Fruit fly (Drosophila melanogaster): Measurements from ENCODE around the gene CG31344.
A peak's percentile ranks its signal among the peaks of the same experiment; 100 is the strongest.

Gene CG31344

dm6 chr3R:15242186-15243045 lies 17.3 kb upstream of the CG31344 start, which contains the start of the genes tefu and Hsc70-4:
TSS of gene tefu (minus strand) at chr3R:15242236.
TSS of gene Hsc70-4 (plus strand) at chr3R:15242687.
- no peak for TF ChIP-seq psq (optimal IDR thresholded peaks at IDR 0.05)
- no peak for TF ChIP-seq usp (GFP tag; optimal IDR thresholded peaks at IDR 0.05)
- no peak for TF ChIP-seq Dll (optimal IDR thresholded peaks at IDR 0.05)
- no peak for TF ChIP-seq EcR (GFP tag; optimal IDR thresholded peaks at IDR 0.05)
- no peak for TF ChIP-seq pan (optimal IDR thresholded peaks at IDR 0.05)
- no peak for TF ChIP-seq CG8478 (optimal IDR thresholded peaks at IDR 0.05)

- TF ChIP-seq psq (optimal IDR thresholded peaks at IDR 0.05), result no peak
- no peak for TF ChIP-seq usp (GFP tag; optimal IDR thresholded peaks at IDR 0.05)
- TF ChIP-seq pan (optimal IDR thresholded peaks at IDR 0.05), result no peak
- TF ChIP-seq Dll (optimal IDR thresholded peaks at IDR 0.05), result no peak
- TF ChIP-seq EcR (GFP tag; optimal IDR thresholded peaks at IDR 0.05), result no peak
- TF ChIP-seq CG8478 (optimal IDR thresholded peaks at IDR 0.05), result no peak
Measured at dm6 chr3R:15231635-15232138, 6.6 kb upstream of the CG31344 start.

- TF ChIP-seq EcR (GFP tag; optimal IDR thresholded peaks at IDR 0.05) (no peak), CG8478 (optimal IDR thresholded peaks at IDR 0.05) (no peak), pan (optimal IDR thresholded peaks at IDR 0.05) (no peak), usp (GFP tag; optimal IDR thresholded peaks at IDR 0.05) (no peak), Dll (optimal IDR thresholded peaks at IDR 0.05) (no peak), psq (optimal IDR thresholded peaks at IDR 0.05) (no peak)
Measured at dm6 chr3R:15230285-15230684, 5.2 kb upstream of the CG31344 start, which contains the start of gene CG34316. TSS of gene CG34316 (plus strand) at chr3R:15230585.

- TF ChIP-seq usp (GFP tag; optimal IDR thresholded peaks at IDR 0.05), result no peak
- TF ChIP-seq psq (optimal IDR thresholded peaks at IDR 0.05), result no peak
- TF ChIP-seq CG8478 (optimal IDR thresholded peaks at IDR 0.05), result no peak
- peak; percentile 98 for TF ChIP-seq pan (optimal IDR thresholded peaks at IDR 0.05)
- TF ChIP-seq Dll (optimal IDR thresholded peaks at IDR 0.05), result no peak
Measured at dm6 chr3R:15229329-15229876, 4.3 kb upstream of the CG31344 start, which contains the start of the genes Art3 and mRpS10. TSS of gene Art3 (minus strand) at chr3R:15229408. TSS of gene mRpS10 (plus strand) at chr3R:15229665.

dm6 chr3R:15222973-15223372 lies 2.2 kb downstream of the CG31344 start, which contains the start of gene Polr2G:
TSS of gene Polr2G (minus strand) at chr3R:15223180.
- TF ChIP-seq pan (optimal IDR thresholded peaks at IDR 0.05) (no peak), Dll (optimal IDR thresholded peaks at IDR 0.05) (no peak), psq (optimal IDR thresholded peaks at IDR 0.05) (no peak), EcR (GFP tag; optimal IDR thresholded peaks at IDR 0.05) (no peak), CG8478 (optimal IDR thresholded peaks at IDR 0.05) (no peak), usp (GFP tag; optimal IDR thresholded peaks at IDR 0.05) (no peak)

- TF ChIP-seq EcR (GFP tag; optimal IDR thresholded peaks at IDR 0.05) (no peak), Dll (optimal IDR thresholded peaks at IDR 0.05) (no peak), psq (optimal IDR thresholded peaks at IDR 0.05) (no peak), usp (GFP tag; optimal IDR thresholded peaks at IDR 0.05) (no peak), CG8478 (optimal IDR thresholded peaks at IDR 0.05) (no peak), pan (optimal IDR thresholded peaks at IDR 0.05) (no peak)
Measured at dm6 chr3R:15218824-15219576, 6.1 kb downstream of the CG31344 start, which contains the start of the genes SIDL and CG12241. TSS of gene SIDL (minus strand) at chr3R:15218874. TSS of gene CG12241 (plus strand) at chr3R:15219256.

dm6 chr3R:15213362-15213989 lies 11.7 kb downstream of the CG31344 start, which contains the start of the genes CG6654 and CG4210:
TSS of gene CG6654 (minus strand) at chr3R:15213658.
TSS of gene CG4210 (plus strand) at chr3R:15213974.
- TF ChIP-seq pan (optimal IDR thresholded peaks at IDR 0.05), result no peak
- TF ChIP-seq EcR (GFP tag; optimal IDR thresholded peaks at IDR 0.05), result no peak
- no peak for TF ChIP-seq usp (GFP tag; optimal IDR thresholded peaks at IDR 0.05)
- TF ChIP-seq psq (optimal IDR thresholded peaks at IDR 0.05), result no peak
- no peak for TF ChIP-seq CG8478 (optimal IDR thresholded peaks at IDR 0.05)
- TF ChIP-seq Dll (optimal IDR thresholded peaks at IDR 0.05), result no peak

dm6 chr3R:15208712-15209499 lies 16.2 kb downstream of the CG31344 start, which contains the start of the genes Spn88Eb and Mau2:
TSS of gene Spn88Eb (minus strand) at chr3R:15208762.
TSS of gene Mau2 (plus strand) at chr3R:15209204.
- TF ChIP-seq CG8478 (optimal IDR thresholded peaks at IDR 0.05) (no peak), EcR (GFP tag; optimal IDR thresholded peaks at IDR 0.05) (no peak), Dll (optimal IDR thresholded peaks at IDR 0.05) (no peak), usp (GFP tag; optimal IDR thresholded peaks at IDR 0.05) (no peak), pan (optimal IDR thresholded peaks at IDR 0.05) (no peak), psq (optimal IDR thresholded peaks at IDR 0.05) (no peak)

- TF ChIP-seq EcR (GFP tag; optimal IDR thresholded peaks at IDR 0.05) (no peak), Dll (optimal IDR thresholded peaks at IDR 0.05) (no peak), usp (GFP tag; optimal IDR thresholded peaks at IDR 0.05) (no peak), psq (optimal IDR thresholded peaks at IDR 0.05) (no peak)
Measured at dm6 chr3R:15206273-15206672, 18.9 kb downstream of the CG31344 start, which contains the start of gene Spn88Ea. TSS of gene Spn88Ea (minus strand) at chr3R:15206447.

- TF ChIP-seq usp (GFP tag; optimal IDR thresholded peaks at IDR 0.05) (no peak), EcR (GFP tag; optimal IDR thresholded peaks at IDR 0.05) (no peak), Dll (optimal IDR thresholded peaks at IDR 0.05) (no peak), CG8478 (optimal IDR thresholded peaks at IDR 0.05) (no peak), psq (optimal IDR thresholded peaks at IDR 0.05) (no peak), pan (optimal IDR thresholded peaks at IDR 0.05) (no peak)
Measured at dm6 chr3R:15205223-15205622, 19.9 kb downstream of the CG31344 start.
